Fruit fly (Drosophila melanogaster): ENCODE data around the gene NP15.6.

Gene NP15.6

dm6 chr3R:19023862-19024261, 3.3 kb upstream of the NP15.6 start, which contains the start of the genes CG6005 and CG14286 (continued):
- TF ChIP-seq Sox102F (GFP tag; optimal IDR thresholded peaks at IDR 0.05) (peak; percentile 37), CG7271 (tag; optimal IDR thresholded peaks at IDR 0.05) (no peak), Lhr (GFP tag; optimal IDR thresholded peaks at IDR 0.05) (no peak), CG8359 (GFP tag; optimal IDR thresholded peaks at IDR 0.05; ENCODE audit: borderline replicate concordance) (no peak), Bgb (GFP tag; IDR thresholded peaks at IDR 0.05; ENCODE audit: partially characterized antibody) (peak; percentile 85), H2.0 (GFP tag; IDR thresholded peaks at IDR 0.05) (peak; percentile 56), HmgD (GFP tag; optimal IDR thresholded peaks at IDR 0.05) (no peak), CG3838 (GFP tag; optimal IDR thresholded peaks at IDR 0.05) (no peak), pho (GFP tag; optimal IDR thresholded peaks at IDR 0.05) (peak; percentile 64), bsh (GFP tag; optimal IDR thresholded peaks at IDR 0.05) (peak in 1 of 2 experiments; percentile 38), otp (GFP tag; IDR thresholded peaks at IDR 0.05) (peak; percentile 69), crol (GFP tag; IDR thresholded peaks at IDR 0.05) (no peak), CG12236 (GFP tag; optimal IDR thresholded peaks at IDR 0.05) (no peak), CG10462 (GFP tag; optimal IDR thresholded peaks at IDR 0.05) (no peak), CG10959 (GFP tag; IDR thresholded peaks at IDR 0.05) (no peak), ssp (GFP tag; IDR thresholded peaks at IDR 0.05) (peak; percentile 45), dmrt11E (tag; optimal IDR thresholded peaks at IDR 0.05) (no peak), CG11696 (GFP tag; IDR thresholded peaks at IDR 0.05) (no peak), CG2116 (GFP tag; optimal IDR thresholded peaks at IDR 0.05) (peak; percentile 53), CG10366 (GFP tag; IDR thresholded peaks at IDR 0.05) (peak; percentile 75), dmrt99B (tag; optimal IDR thresholded peaks at IDR 0.05) (no peak), chif (GFP tag; optimal IDR thresholded peaks at IDR 0.05) (peak; percentile 48 to 50), CG42726 (GFP tag; IDR thresholded peaks at IDR 0.05; ENCODE audit: partially characterized antibody) (peak; percentile 43; the same call in 1 of the 2 replicates), CG6254 (GFP tag; optimal IDR thresholded peaks at IDR 0.05) (no peak), pfk (GFP tag; optimal IDR thresholded peaks at IDR 0.05) (no peak), CG12744 (GFP tag; optimal IDR thresholded peaks at IDR 0.05) (peak; percentile 16), wor (GFP tag; IDR thresholded peaks at IDR 0.05) (no peak), CG6654 (GFP tag; optimal IDR thresholded peaks at IDR 0.05) (no peak), CG2889 (GFP tag; IDR thresholded peaks at IDR 0.05) (0 out of 3 replicates have a peak, but pooled peaks have one; percentile 25), CG11398 (GFP tag; optimal IDR thresholded peaks at IDR 0.05) (no peak), Xrp1 (GFP tag; IDR thresholded peaks at IDR 0.05) (peak; percentile 70), CG17361 (GFP tag; IDR thresholded peaks at IDR 0.05) (no peak), Atf3 (GFP tag; optimal IDR thresholded peaks at IDR 0.05) (no peak), vnd (GFP tag; IDR thresholded peaks at IDR 0.05; ENCODE audit: partially characterized antibody) (peak; percentile 79), exex (tag; optimal IDR thresholded peaks at IDR 0.05) (no peak), CG16779 (GFP tag; IDR thresholded peaks at IDR 0.05) (peak; percentile 79), CG14965 (GFP tag; optimal IDR thresholded peaks at IDR 0.05; ENCODE audit: borderline replicate concordance) (no peak), jing (GFP tag; optimal IDR thresholded peaks at IDR 0.05) (no peak), GATAe (GFP tag; conservative IDR thresholded peaks at IDR 0.05) (no peak), lilli (GFP tag; optimal IDR thresholded peaks at IDR 0.05) (peak; percentile 84), scrt (GFP tag; optimal IDR thresholded peaks at IDR 0.05) (no peak), Dip3 (GFP tag; optimal IDR thresholded peaks at IDR 0.05) (peak; percentile 45), CrebB (tag; optimal IDR thresholded peaks at IDR 0.05) (no peak), pum (GFP tag; optimal IDR thresholded peaks at IDR 0.05) (peak; percentile 55), Hand (GFP tag; optimal IDR thresholded peaks at IDR 0.05) (no peak), NFAT (GFP tag; IDR thresholded peaks at IDR 0.05) (peak; percentile 92), tin (GFP tag; optimal IDR thresholded peaks at IDR 0.05) (peak; percentile 36), org-1 (GFP tag; optimal IDR thresholded peaks at IDR 0.05) (no peak), CG4282 (GFP tag; optimal IDR thresholded peaks at IDR 0.05) (peak; percentile 21), CG12104 (GFP tag; optimal IDR thresholded peaks at IDR 0.05) (no peak), Oli (tag; optimal IDR thresholded peaks at IDR 0.05) (no peak)

All from whole organism, embryonic.